Fruit fly (Drosophila melanogaster) ovary, adult (tissue): Measurements from ENCODE around the gene RpS19b.

Experiments used
- CG17801 ChIP-seq: fragments of 200-800 bp; optimal IDR thresholded peaks from 2 replicates; lab custom pipeline; 2019; ENCODE audit warnings: missing biosample characterization, mild to moderate bottlenecking, missing genetic modification characterization, moderate library complexity; ENCODE audit not compliant: partially characterized antibody

RpS19b gene

DNA sequence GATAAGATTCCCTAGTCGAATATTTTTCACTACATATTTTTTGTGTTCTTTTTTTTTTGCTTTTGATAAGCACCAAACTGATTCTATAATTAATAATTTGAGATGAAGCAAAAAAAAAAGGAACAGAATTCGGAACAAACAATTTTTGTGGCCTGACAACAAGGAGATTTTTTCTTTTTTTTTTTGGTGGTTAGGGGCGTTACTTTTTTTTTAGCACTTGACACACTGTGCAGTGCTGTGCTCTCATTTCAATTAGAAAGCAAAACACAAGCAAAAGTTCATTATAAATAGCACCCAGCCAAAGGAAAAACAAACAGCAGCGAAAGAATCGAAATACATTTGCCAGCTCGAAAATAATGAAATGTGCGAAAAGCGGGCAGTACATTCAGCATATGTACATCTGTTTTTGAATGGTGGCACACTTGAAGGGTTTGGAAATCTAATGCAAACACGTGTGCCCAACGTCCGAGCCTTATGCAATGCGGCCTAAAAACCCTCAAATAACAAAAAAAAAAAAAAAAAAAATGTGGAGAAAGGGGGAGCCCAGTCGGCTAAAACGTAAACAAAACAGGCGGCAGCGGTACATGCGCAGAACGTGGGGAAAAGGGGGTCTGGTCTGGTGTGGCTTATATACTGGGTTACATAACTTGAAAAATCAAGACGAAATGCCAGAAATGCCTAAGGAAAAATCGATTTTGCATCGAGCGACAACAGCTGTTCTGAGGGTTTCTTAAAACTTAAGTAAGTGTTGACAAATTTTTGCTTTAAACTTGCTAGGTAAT lies 8.5 kb upstream of the RpS19b start:
- no peak for TF ChIP-seq CG17801 (GFP tag; lab: Kevin White, UChicago)

DNA sequence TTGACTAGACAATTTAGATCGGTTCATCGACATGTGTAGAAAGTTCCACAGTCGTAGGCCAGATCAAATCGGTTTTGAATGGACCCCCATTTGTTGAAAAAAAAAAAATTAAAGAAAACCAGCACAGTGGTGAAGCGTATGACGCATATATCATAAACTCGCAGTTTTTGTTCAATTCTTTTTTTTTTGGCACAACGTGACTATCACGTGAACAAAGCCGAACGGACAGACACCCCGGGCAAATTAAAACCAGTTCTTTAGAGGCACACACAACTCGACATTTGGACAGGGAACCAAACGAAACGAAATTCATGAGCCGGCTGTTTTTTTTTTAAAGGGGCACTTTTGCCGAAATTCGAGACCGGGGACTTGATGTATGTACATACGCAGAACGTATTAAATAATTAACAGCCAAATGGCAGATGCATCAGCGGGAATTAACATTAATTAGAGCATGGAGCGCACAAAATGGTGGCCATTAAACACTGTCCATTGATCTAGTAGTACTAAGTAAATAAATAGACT lies 7.6 kb upstream of the RpS19b start:
- TF ChIP-seq CG17801 (GFP tag; lab: Kevin White, UChicago): no peak

DNA sequence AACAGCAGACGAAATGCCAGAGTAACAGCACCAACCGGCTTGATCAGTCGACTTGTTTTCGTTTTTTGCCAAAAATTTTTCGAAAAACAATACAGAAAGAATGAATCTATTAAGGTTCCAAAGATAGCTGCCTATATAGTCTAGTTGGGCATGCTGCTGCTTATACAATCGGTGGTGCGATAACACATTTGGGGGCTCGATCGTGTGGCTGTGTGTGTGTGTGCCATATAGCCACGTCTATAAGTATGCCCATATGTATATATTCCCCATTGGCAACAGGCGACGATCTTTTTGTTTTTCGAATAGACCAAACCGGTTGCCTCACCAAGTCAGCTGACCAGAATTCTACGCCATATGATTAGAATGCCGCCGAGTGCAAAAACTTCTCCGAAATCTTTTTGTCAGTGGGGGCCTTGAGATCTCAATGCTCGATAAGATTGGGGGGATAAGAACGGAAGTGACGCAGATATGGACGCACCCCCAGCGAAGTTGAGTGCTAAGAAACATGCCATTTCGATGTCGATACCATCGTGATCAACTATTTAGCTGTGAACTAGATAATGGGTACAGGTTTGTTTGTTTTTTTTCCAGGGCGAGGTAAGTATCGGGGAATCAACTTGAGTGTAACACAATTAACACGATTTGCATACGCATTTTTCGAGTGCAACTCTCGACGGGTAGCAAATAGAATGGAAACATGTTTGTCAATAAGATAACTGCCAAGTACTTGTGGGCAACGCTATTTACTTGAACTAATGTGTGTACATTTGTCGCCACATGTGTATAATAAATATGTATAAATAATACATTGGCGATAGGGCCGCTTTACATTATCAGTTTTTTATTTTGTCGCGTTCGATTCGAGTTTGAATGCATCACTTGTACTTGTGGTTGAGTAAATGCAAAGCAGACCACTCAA lies 6.8 kb upstream of the RpS19b start:
- TF ChIP-seq CG17801 (GFP tag; lab: Kevin White, UChicago): no peak

DNA sequence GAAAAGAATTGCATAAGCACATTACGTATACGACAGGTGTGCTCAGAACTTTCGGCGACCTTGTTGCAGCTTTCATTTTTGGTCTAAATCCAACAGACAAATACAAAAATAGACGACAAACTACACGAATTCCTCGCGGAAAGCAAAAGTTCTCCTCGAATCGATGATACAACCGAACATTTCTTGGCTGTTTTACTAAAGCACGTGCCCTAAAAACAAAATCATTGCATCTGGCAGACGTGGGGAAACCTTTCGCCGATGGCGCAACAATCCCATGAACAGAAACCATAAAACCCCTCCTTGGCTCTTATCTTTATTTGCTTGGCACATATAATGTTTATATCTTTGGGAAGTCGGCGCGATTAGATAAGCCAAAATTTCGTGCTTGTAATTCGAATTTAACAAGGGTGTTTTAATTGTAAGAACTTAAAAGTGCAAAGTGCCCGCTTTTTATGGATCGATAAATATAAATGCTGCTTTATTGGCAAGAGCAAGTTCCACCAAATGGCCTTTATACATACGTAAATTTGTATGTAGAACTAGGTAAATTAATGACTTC lies 5.3 kb upstream of the RpS19b start:
- TF ChIP-seq CG17801 (GFP tag; lab: Kevin White, UChicago): no peak

DNA sequence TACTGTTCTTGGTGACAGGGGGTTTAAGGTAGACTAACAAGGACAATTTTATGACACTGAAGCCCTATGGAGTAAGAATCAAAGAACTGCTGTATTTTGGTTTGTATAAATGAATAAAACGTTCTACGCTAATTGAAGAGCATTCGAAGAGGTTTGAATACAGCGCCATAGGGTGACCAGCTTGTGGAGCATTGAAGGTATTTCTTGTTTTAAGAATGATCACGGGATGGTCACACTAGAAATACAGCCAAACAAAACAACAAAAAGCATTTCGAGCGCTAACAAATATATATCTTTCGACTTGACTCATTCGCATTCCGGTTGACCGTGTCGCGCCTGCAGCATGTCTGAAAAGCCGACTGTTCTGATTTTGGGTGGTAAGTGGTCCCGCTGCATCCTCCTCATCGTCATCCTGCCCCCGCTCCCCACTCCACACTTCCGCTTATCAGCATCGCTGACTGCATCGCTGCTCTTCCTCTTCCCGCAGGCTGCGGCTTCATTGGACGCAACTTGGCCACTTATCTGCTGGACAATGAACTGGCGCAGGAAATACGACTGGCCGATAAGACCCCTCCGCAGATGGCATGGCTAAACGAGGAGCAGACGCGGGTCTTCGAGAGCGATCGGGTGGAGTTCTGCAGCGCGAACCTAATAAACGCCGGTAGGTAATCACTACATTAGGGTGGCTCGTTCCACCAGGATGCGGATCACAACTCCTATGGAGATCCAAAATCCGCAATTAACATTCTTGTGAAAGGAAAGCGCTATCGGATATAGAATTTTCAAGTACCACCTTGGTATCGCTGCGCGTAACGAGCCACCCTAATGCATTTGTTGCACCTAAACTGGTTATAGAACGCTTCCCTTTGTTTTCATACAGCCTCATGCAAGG lies 600 bp upstream of the RpS19b start, which contains the start of gene CG5854:
TSS of gene CG5854 (plus strand) at position 229 of the 892 bp plus-strand sequence.
- peak; percentile 37 for TF ChIP-seq CG17801 (GFP tag; lab: Kevin White, UChicago)

DNA sequence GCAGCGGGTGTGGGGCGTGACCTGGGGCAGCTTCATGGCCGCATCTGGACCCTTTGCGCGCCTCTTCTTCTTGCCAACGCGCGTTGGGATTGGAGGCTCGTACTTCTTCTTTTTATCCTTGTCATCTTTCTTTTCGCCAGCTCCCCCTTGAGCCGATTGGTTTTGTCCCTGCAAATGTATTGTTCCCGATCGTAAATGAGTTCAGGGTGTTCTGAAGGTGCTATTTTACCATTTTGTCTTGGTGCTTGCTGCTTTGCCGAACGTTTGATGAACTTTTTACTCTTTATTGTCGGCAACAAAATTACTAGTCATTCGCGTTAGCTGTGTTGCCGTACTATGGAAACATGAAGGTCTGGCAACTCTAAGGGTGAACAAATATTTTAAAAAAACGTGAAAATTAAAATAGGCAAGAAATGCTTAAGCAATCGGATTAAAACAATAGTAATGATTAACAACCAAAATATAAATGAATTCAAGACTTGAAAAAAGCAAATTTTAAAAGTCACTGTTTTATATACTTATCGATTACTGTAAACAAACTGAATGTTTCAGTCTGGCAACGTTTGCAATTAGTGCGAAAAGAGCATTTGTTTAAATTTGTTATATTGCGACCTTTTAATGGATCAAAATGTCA lies 2.1 kb downstream of the RpS19b start, which contains the start of the genes Rpt2 and CG13599:
TSS of gene Rpt2 (minus strand) at position 464 of the 634 bp plus-strand sequence.
TSS of gene CG13599 (plus strand) at position 545 of the 634 bp plus-strand sequence.
- peak; percentile 63 for TF ChIP-seq CG17801 (GFP tag; lab: Kevin White, UChicago)

DNA sequence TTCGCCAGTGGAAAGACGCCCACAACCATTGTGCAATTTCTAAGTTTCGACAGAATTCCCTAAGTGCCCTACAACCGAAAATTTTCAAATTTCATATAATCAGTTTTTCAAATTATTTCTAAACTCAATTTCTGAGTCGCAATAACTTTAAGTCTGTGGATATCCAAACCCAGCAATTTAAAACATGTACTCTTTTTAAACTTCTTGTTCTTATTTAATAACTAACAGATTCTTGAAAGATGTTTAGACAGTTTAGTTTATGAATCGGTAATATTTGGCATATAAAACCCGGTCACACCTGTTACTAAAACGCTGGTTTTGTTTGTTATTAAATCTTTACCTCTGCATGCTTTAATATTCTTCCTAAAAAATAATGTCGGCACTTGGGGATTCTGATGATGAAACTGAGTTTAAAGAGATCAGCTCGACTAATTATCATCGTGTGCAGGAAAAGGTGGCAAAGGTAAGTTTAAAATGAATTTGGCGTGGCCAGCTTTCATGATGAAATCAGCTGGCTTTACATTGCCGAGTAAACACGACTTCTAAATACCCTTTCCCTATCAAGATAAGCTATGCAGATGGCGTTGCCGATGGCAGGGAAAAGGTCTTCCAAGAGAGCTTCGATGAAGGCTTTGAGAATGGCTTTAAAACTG lies 4.3 kb downstream of the RpS19b start, which contains the start of the genes CG43998, CG43999 and CG31142:
TSS of gene CG43998 (minus strand) at position 51 of the 653 bp plus-strand sequence.
TSS of gene CG43999 (minus strand) at position 51 of the 653 bp plus-strand sequence.
TSS of gene CG31142 (plus strand) at position 294 of the 653 bp plus-strand sequence.
- TF ChIP-seq CG17801 (GFP tag; lab: Kevin White, UChicago): peak; percentile 33

DNA sequence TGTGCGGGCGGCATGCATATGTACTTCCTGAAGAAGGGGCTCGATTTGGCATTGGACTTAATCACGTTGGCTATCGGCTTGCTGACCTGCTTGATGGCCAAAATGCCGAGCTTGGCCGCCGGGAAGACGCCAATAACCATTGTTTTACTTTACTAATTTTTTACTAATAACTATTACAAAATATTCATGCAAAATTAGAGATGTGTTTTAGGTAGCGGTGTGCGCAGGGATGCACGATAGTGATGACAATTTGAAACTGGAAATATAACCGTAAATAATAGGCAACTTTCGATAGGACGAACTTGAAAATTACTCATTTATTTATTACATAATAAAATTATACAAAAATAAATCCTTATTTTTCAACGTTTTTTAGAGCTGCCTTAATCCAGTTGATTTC lies 5.9 kb downstream of the RpS19b start, which contains the start of gene CG13601:
TSS of gene CG13601 (minus strand) at position 206 of the 400 bp plus-strand sequence.
- TF ChIP-seq CG17801 (GFP tag; lab: Kevin White, UChicago): no peak

DNA sequence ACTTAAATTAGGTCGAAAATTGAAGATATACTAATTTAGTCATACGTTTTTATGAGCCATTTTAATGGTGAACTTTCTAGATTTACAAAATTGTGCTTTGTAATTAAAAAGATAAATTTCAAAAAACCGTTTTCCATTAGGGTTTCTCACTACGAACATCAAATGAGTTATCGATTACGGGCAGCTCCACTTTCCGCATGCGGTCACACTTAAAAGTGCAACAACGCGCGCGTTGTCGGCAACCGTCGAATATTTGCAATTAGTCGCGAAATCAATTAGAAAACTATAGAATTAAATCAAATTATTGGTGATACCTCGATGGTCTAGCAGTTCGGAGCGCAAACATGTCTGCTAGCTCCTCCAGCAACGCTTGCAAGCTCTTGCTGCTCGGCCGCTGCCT lies 9.1 kb downstream of the RpS19b start, which contains the start of gene Ndc1:
TSS of gene Ndc1 (plus strand) at position 200 of the 400 bp plus-strand sequence.
- no peak for TF ChIP-seq CG17801 (GFP tag; lab: Kevin White, UChicago)

DNA sequence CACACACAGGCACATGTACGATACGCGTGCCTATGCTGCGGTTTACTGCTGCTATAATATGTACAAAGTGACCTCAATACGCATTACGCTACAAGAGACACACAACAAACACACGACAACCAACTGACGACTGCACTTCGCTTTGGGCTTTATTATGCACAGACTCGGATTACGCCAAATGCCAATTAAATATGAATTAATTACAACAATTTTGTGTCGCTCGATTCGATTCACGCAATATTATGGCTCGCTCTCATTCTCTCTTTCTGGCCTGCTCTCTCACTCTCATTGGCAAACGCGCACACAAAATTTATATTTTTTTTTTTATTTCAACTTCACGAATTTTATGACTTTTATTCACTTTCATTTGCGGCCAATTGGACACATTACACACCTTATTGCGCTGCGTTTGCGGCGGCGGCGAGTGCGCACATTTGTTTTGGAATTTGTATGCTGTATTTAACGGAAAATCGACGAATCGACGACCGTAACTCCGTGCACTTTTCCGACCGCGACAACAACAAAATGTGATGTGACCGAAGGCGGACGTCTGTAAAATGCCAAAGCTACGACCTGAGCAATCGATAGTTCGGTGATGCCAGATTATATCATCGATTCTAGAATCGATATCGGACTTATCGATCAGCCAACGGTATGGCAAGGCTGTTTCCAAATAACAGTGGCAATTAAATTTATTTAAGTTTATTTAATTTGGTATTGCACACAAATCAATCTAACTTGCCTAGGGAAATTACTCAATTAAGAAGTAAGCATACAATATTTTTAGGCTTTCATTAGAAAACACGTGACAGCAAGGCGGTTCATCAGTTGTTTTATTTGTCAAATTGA lies 10.6 kb downstream of the RpS19b start, which contains the start of the genes sba and CG31141:
TSS of gene sba (minus strand) at position 472 of the 849 bp plus-strand sequence.
TSS of gene CG31141 (plus strand) at position 799 of the 849 bp plus-strand sequence.
- TF ChIP-seq CG17801 (GFP tag; lab: Kevin White, UChicago): peak; percentile 81
